Worm (Caenorhabditis elegans) whole organism, young adult: ENCODE data around the gene K08D8.6.

Experiments used
- F10E7.11 ChIP-seq: sonication (generic microtip); optimal IDR thresholded peaks from 2 replicates; lab custom pipeline; 2017; ENCODE audit warnings: mild to moderate bottlenecking, missing genetic modification characterization, moderate library complexity, missing compliant biosample characterization
- F57A8.1 ChIP-seq: fragments of 200-800 bp; sonication (Bioruptor generic); optimal IDR thresholded peaks from 2 replicates; lab custom pipeline; 2018; ENCODE audit warnings: mild to moderate bottlenecking, missing genetic modification characterization, moderate library complexity, missing compliant biosample characterization
- K11D2.4 ChIP-seq: fragments of 200-800 bp; sonication (Bioruptor generic); IDR thresholded peaks from 2 replicates; pipeline ENCODE4 v1.3.6; 2022; ENCODE audit warnings: missing genetic modification reagents, missing genetic modification characterization, missing compliant biosample characterization
- T26A5.8 ChIP-seq: sonication (generic microtip); optimal IDR thresholded peaks from 2 replicates; lab custom pipeline; 2016; ENCODE audit warnings: missing genetic modification characterization, missing compliant biosample characterization
- aptf-3 ChIP-seq: fragments of 200-800 bp; sonication (Bioruptor generic); IDR thresholded peaks from 2 replicates; pipeline ENCODE4 v1.3.6; 2022; ENCODE audit warnings: missing genetic modification characterization, missing compliant biosample characterization
- attf-5 ChIP-seq: fragments of 200-800 bp; sonication (Bioruptor generic); optimal IDR thresholded peaks from 2 replicates; lab custom pipeline; 2018; ENCODE audit warnings: mild to moderate bottlenecking, missing genetic modification characterization, missing compliant biosample characterization
- dox-1 ChIP-seq: fragments of 200-800 bp; sonication (Bioruptor generic); IDR thresholded peaks from 2 replicates; pipeline ENCODE4 v1.3.6; 2022; ENCODE audit warnings: missing genetic modification reagents, missing genetic modification characterization, missing compliant biosample characterization
- pbrm-1 ChIP-seq: fragments of 200-800 bp; sonication (Bioruptor generic); IDR thresholded peaks from 2 replicates; pipeline ENCODE4 v1.3.6; 2022; ENCODE audit warnings: missing genetic modification reagents, missing genetic modification characterization, missing compliant biosample characterization
- rcor-1 ChIP-seq: fragments of 200-800 bp; sonication (Bioruptor generic); IDR thresholded peaks from 2 replicates; pipeline ENCODE4 v1.3.6; 2022; ENCODE audit warnings: missing genetic modification reagents, missing genetic modification characterization, missing compliant biosample characterization
- tbp1 ChIP-seq: fragments of 200-800 bp; sonication (Bioruptor generic); optimal IDR thresholded peaks from 2 replicates; lab custom pipeline; 2018; ENCODE audit warnings: mild to moderate bottlenecking, missing genetic modification characterization, missing compliant biosample characterization
- ztf-22 ChIP-seq: fragments of 200-800 bp; sonication (Bioruptor generic); optimal IDR thresholded peaks from 2 replicates; lab custom pipeline; 2018; ENCODE audit warnings: mild to moderate bottlenecking, missing genetic modification characterization, moderate library complexity, missing compliant biosample characterization

Gene K08D8.6

ce11 chrIV:12840348-12840747, 50.0 kb downstream of the K08D8.6 start (continued):
- no peak for TF ChIP-seq rcor-1
- TF ChIP-seq T26A5.8 (tag; lab: Kevin White, UChicago) = no peak
- no peak for TF ChIP-seq K11D2.4 (GFP tag; lab: Robert Waterston, UW)
- TF ChIP-seq F57A8.1 (GFP tag; lab: Kevin White, UChicago) = no peak
- TF ChIP-seq dox-1 = peak; percentile 28; the same call in 1 of the 2 replicates
- no peak for TF ChIP-seq aptf-3
- TF ChIP-seq pbrm-1 (GFP tag; lab: Robert Waterston, UW) = 0 out of 2 replicates have a peak, but pooled peaks have one; percentile 13
- TF ChIP-seq F10E7.11 (tag; lab: Kevin White, UChicago) = no peak
- no peak for TF ChIP-seq ztf-22
- TF ChIP-seq attf-5 = no peak
- peak; percentile 18 for TF ChIP-seq tbp1 (GFP tag; lab: Kevin White, UChicago)
